Worm (Caenorhabditis elegans) whole organism, L4 larva: Measurements from ENCODE around the gene C49G7.7.
A peak's percentile ranks its signal among the peaks of the same experiment; 100 is the strongest.
"Not testable (repeated sequence)": the region's sequence is repeated elsewhere in the genome, so short reads cannot be mapped to it uniquely, and the experiment has no call there.

Experiments
- Y75B8A.6 ChIP-seq: fragments of 200-800 bp; sonication (Bioruptor generic); IDR thresholded peaks from 2 replicates; pipeline ENCODE4 v1.3.6; 2022; ENCODE audit warnings: missing genetic modification reagents, missing genetic modification characterization, missing compliant biosample characterization
- aha-1 ChIP-seq: fragments of 150-350 bp; peaks from one replicate; lab custom pipeline; 2014; ENCODE audit warnings: missing biosample characterization, missing genetic modification characterization
- ama-1 ChIP-seq: fragments of 150-350 bp; optimal IDR thresholded peaks from 2 replicates; lab custom pipeline; 2014; ENCODE audit warnings: inconsistent platforms, mixed read lengths
- ceh-20 ChIP-seq: fragments of 200-800 bp; sonication (Bioruptor generic); IDR thresholded peaks from 2 replicates; pipeline ENCODE4 v1.3.6; 2022; ENCODE audit warnings: missing genetic modification reagents, missing genetic modification characterization, missing compliant biosample characterization
- ceh-44 ChIP-seq: fragments of 200-800 bp; sonication (Bioruptor generic); IDR thresholded peaks from 2 replicates; pipeline ENCODE4 v1.3.6; 2022; ENCODE audit warnings: missing genetic modification reagents, missing genetic modification characterization, missing compliant biosample characterization
- ceh-82 ChIP-seq: sonication (generic microtip); optimal IDR thresholded peaks from 2 replicates; lab custom pipeline; 2017; ENCODE audit warnings: missing biosample characterization, missing genetic modification characterization
- ctbp-1 ChIP-seq: fragments of 200-800 bp; sonication (Bioruptor generic); IDR thresholded peaks from 2 replicates; pipeline ENCODE4 v1.3.6; 2022; ENCODE audit warnings: missing genetic modification reagents, missing genetic modification characterization, missing compliant biosample characterization
- daf-12 ChIP-seq: fragments of 150-350 bp; optimal IDR thresholded peaks from 2 replicates; lab custom pipeline; 2014; ENCODE audit warnings: missing biosample characterization, missing genetic modification reagents, missing genetic modification characterization
- daf-19 ChIP-seq: fragments of 200-800 bp; sonication (Bioruptor generic); conservative IDR thresholded peaks from 2 replicates; pipeline ENCODE4 v1.3.6; 2022; ENCODE audit warnings: missing genetic modification characterization, missing compliant biosample characterization
- dmd-6 ChIP-seq: fragments of 200-800 bp; sonication (Bioruptor generic); IDR thresholded peaks from 2 replicates; pipeline ENCODE4 v1.3.6; 2022; ENCODE audit warnings: missing genetic modification reagents, missing genetic modification characterization, missing compliant biosample characterization
- dmd-9 ChIP-seq: fragments of 200-800 bp; sonication (Bioruptor generic); IDR thresholded peaks from 2 replicates; pipeline ENCODE4 v1.3.6; 2022; ENCODE audit warnings: missing genetic modification reagents, missing genetic modification characterization, missing compliant biosample characterization
- dve-1 ChIP-seq: sonication (generic microtip); optimal IDR thresholded peaks from 2 replicates; lab custom pipeline; 2017; ENCODE audit warnings: antibody characterized with exemption, mild to moderate bottlenecking, missing genetic modification characterization, missing compliant biosample characterization; ENCODE audit not compliant: insufficient read depth
- hmg-1.1 ChIP-seq: fragments of 200-800 bp; sonication (Bioruptor generic); IDR thresholded peaks from 2 replicates; pipeline ENCODE4 v1.3.6; 2022; ENCODE audit warnings: missing genetic modification reagents, missing genetic modification characterization, missing compliant biosample characterization
- jun-1 ChIP-seq: fragments of 150-350 bp; optimal IDR thresholded peaks from 2 replicates; lab custom pipeline; 2014; ENCODE audit warnings: missing biosample characterization, missing genetic modification reagents, missing genetic modification characterization
- lin-1 ChIP-seq: fragments of 200-800 bp; sonication (Bioruptor generic); IDR thresholded peaks from 2 replicates; pipeline ENCODE4 v1.3.6; 2022; ENCODE audit warnings: missing genetic modification reagents, missing genetic modification characterization, missing compliant biosample characterization
- lin-29 ChIP-seq: fragments of 200-800 bp; sonication (Bioruptor generic); IDR thresholded peaks from 2 replicates; pipeline ENCODE4 v1.3.6; 2022; ENCODE audit warnings: missing genetic modification reagents, missing genetic modification characterization, missing compliant biosample characterization
- lin-38 ChIP-seq: fragments of 200-800 bp; sonication (Bioruptor generic); IDR thresholded peaks from 2 replicates; pipeline ENCODE4 v1.3.6; 2022; ENCODE audit warnings: missing genetic modification reagents, missing genetic modification characterization, missing compliant biosample characterization
- lsy-2 ChIP-seq, 2 experiments: fragments of 150-350 bp in 1 of 2; sonication (generic microtip) in 1 of 2; optimal IDR thresholded peaks; 2 replicates each; lab custom pipeline; 2014 to 2017; ENCODE audit warnings: missing biosample characterization in 2 of 2, missing genetic modification characterization in 2 of 2
- madf-9 ChIP-seq: fragments of 200-800 bp; sonication (Bioruptor generic); conservative IDR thresholded peaks from 2 replicates; pipeline ENCODE4 v1.3.6; 2022; ENCODE audit warnings: missing genetic modification reagents, missing genetic modification characterization, missing compliant biosample characterization
- mes-2 ChIP-seq: sonication (generic microtip); optimal IDR thresholded peaks from 2 replicates; lab custom pipeline; 2016; ENCODE audit warnings: missing genotype, mild to moderate bottlenecking, missing genetic modification characterization, missing compliant biosample characterization; ENCODE audit not compliant: poor library complexity, severe bottlenecking
- mxl-3 ChIP-seq: fragments of 200-800 bp; sonication (Bioruptor generic); optimal IDR thresholded peaks from 2 replicates; lab custom pipeline; 2018; ENCODE audit warnings: mild to moderate bottlenecking, missing genetic modification characterization, missing compliant biosample characterization
- nhr-42 ChIP-seq: fragments of 200-800 bp; sonication (Bioruptor generic); IDR thresholded peaks from 2 replicates; pipeline ENCODE4 v1.3.6; 2022; ENCODE audit warnings: missing genetic modification characterization, missing compliant biosample characterization
- pha-4 ChIP-seq, 2 experiments: fragments of 150-350 bp in 1 of 2; fragments of 200-800 bp in 1 of 2; sonication (Bioruptor generic) in 1 of 2; IDR thresholded peaks in 1 of 2; optimal IDR thresholded peaks in 1 of 2; 2 replicates each; pipeline versions ENCODE4 v1.3.6 to Lab custom; 2014 to 2022; ENCODE audit warnings: missing genetic modification characterization in 2 of 2, missing genetic modification reagents in 2 of 2, missing biosample characterization in 1 of 2, missing compliant biosample characterization in 1 of 2
- php-3 ChIP-seq: fragments of 200-800 bp; sonication (Bioruptor generic); IDR thresholded peaks from 2 replicates; pipeline ENCODE4 v1.3.6; 2022; ENCODE audit warnings: missing genetic modification reagents, missing genetic modification characterization, missing compliant biosample characterization
- rbr-2 ChIP-seq: sonication (generic microtip); optimal IDR thresholded peaks from 2 replicates; lab custom pipeline; 2016; ENCODE audit warnings: missing genotype, missing genetic modification characterization, missing compliant biosample characterization
- set-16 ChIP-seq: fragments of 200-800 bp; sonication (Bioruptor generic); IDR thresholded peaks from 2 replicates; pipeline ENCODE4 v1.3.6; 2022; ENCODE audit warnings: missing genetic modification reagents, missing genetic modification characterization, missing compliant biosample characterization
- snpc-1.2 ChIP-seq: fragments of 200-800 bp; sonication (Bioruptor generic); IDR thresholded peaks from 2 replicates; pipeline ENCODE4 v1.3.6; 2022; ENCODE audit warnings: missing genetic modification reagents, missing genetic modification characterization, missing compliant biosample characterization
- unc-62 ChIP-seq, 3 experiments: fragments of 150-350 bp in 1 of 3; sonication (generic microtip); optimal IDR thresholded peaks in 2 of 3; peaks in 1 of 3; 1 replicate in 1 of 3; 2 replicates in 2 of 3; lab custom pipeline; 2014 to 2017; ENCODE audit warnings: missing biosample characterization in 3 of 3, missing genetic modification characterization in 3 of 3, missing genetic modification reagents in 3 of 3, missing genotype in 1 of 3
- vab-7 ChIP-seq: fragments of 200-800 bp; sonication (Bioruptor generic); IDR thresholded peaks from 2 replicates; pipeline ENCODE4 v1.3.6; 2022; ENCODE audit warnings: missing genetic modification reagents, missing genetic modification characterization, missing compliant biosample characterization

Gene C49G7.7

DNA sequence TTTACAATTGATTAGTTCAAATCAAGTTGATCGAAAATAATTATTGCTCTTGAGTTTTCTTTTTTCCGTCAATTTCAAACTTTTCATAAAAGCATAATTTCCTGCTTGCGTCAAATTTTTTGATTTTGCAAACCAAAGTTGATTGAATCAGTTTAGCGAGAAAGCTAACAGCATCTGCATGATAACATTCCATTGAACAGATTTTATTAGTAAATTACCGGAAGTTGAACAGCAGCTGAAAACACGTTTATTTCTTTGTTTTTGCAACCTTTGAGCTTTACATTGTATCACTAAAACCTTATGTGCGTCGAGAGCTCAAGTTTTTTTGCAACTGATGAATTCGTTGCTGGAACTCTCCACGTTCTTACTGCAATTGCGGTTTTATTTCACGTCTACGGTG, 13.3 kb downstream of the C49G7.7 start, which contains the start of gene srh-169:
Gene srh-169 (plus strand): TSS at position 301 of the 400 bp plus-strand sequence.
- TF ChIP-seq unc-62 (GFP tag; optimal IDR thresholded peaks at IDR 0.05 in 1 of 2; lab: Kevin White, UChicago) (peak in 1 of 2 experiments; percentile 58), unc-62 (tag; optimal IDR thresholded peaks at IDR 0.05; lab: Kevin White, UChicago) (no peak), set-16 (no peak)

DNA sequence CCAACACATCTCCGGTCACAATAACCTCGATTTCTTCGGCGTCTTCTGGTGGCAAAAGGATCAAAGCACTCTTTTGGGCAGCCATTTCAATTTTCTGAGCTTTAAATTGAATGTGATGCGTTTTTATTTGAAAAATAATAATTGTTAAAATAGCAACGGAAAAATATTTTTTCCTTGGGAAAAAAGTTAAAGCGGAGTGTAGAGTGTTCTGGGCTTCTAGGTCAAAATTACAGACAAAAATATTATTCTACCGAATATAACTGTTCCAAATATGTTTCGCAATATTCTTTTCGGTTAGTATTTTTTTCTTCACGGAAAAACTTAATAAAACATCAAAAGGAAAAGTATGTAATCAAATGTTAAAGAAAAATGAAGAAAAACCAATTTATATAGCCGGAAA, 20.7 kb downstream of the C49G7.7 start, which contains the start of gene djr-1.2:
Gene djr-1.2 (minus strand): TSS at position 101 of the 400 bp plus-strand sequence.
- TF ChIP-seq mes-2 = no peak
- TF ChIP-seq mxl-3 (GFP tag; lab: Kevin White, UChicago) = no peak
- TF ChIP-seq ceh-82 (tag; lab: Kevin White, UChicago) = no peak
- TF ChIP-seq php-3 = no peak
- TF ChIP-seq Y75B8A.6 (GFP tag; lab: Robert Waterston, UW) = no peak
- no peak for TF ChIP-seq aha-1 (tag; lab: Kevin White, UChicago)
- no peak for TF ChIP-seq jun-1
- TF ChIP-seq ama-1 = no peak
- no peak for TF ChIP-seq daf-19
- TF ChIP-seq ctbp-1 (GFP tag; lab: Robert Waterston, UW) = no peak
- no peak for TF ChIP-seq lin-1 (GFP tag; lab: Robert Waterston, UW)
- TF ChIP-seq daf-12 (tag; lab: Kevin White, UChicago) = no peak
- TF ChIP-seq hmg-1.1 = no peak
- TF ChIP-seq dve-1 (tag; lab: Kevin White, UChicago) = no peak

DNA sequence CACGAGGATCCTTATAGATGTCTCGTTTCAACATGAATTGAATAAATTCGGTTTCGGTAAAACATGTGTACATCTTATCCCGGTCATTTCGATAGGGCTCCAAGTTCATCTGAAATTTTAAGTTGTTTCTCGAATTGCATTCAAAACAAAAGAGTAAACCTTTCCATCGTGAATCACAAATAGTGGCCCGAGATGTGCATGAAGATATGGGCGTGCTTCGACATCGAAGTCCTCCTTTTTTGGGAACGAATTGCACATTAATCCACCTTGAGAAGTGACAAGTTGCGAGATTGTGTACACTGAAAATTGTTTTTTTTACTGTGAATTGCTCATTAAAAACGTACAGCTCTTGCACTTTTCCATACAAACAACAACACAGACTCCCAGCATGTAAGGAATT, 21.9 kb downstream of the C49G7.7 start:
- peak in 1 of 2 experiments; percentile 93 for TF ChIP-seq unc-62 (GFP tag; optimal IDR thresholded peaks at IDR 0.05 in 1 of 2; lab: Kevin White, UChicago)
- no peak for TF ChIP-seq unc-62 (tag; optimal IDR thresholded peaks at IDR 0.05; lab: Kevin White, UChicago)
- no peak for TF ChIP-seq set-16

DNA sequence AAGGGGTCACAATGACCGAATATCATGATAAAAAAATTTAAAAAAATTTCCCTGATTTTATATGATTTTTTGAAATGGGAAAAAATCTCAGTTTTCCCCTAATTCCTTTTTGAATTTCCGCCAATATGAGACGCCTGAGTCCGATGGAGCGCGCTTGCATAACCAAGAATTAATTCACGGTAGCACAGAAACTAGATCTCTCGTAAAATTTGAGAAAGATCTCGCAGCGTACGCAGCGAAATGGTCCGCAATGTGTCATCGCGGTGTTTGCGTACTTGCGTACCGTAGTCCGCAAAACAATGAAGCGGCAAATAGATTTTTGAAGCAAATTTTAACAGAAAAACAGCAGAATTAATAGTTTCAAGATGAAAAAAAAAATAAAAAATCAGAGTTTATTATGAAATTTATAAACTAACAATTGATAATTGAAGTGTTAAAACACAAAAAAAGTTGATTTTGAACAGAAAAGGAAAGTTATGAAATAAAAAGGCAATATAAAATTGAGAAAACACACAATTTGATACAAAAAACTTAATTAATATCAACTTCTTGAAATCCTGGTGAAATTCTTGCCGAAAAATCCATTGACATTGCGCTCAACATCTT, 29.4 kb downstream of the C49G7.7 start:
- TF ChIP-seq nhr-42 (GFP tag; lab: Robert Waterston, UW) = peak; percentile 86
- peak; percentile 38; the same call in 1 of the 2 replicates for TF ChIP-seq snpc-1.2 (GFP tag; lab: Robert Waterston, UW)
- TF ChIP-seq rbr-2 (tag; lab: Kevin White, UChicago) = peak; percentile 40
- TF ChIP-seq lin-38 (GFP tag; lab: Robert Waterston, UW) = peak; percentile 98
- peak; percentile 87; the same call in 1 of the 2 replicates for TF ChIP-seq ctbp-1 (GFP tag; lab: Robert Waterston, UW)
- peak; percentile 39; the same call in 1 of the 2 replicates for TF ChIP-seq ceh-44 (GFP tag; lab: Robert Waterston, UW)
- TF ChIP-seq vab-7 (GFP tag; lab: Robert Waterston, UW) = peak; percentile 63
- peak in 1 of 2 experiments; percentile 0 for TF ChIP-seq lsy-2 (tag; optimal IDR thresholded peaks at IDR 0.05; lab: Kevin White, UChicago)
- TF ChIP-seq dmd-9 (GFP tag; lab: Robert Waterston, UW) = 0 out of 2 replicates have a peak, but pooled peaks have one; percentile 39
- peak; percentile 33; the same call in 1 of the 2 replicates for TF ChIP-seq madf-9
- TF ChIP-seq lin-29 (GFP tag; lab: Robert Waterston, UW) = peak; percentile 77; the same call in 1 of the 2 replicates
- TF ChIP-seq dmd-6 (GFP tag; lab: Robert Waterston, UW) = peak; percentile 70
- peak; percentile 81; the same call in 1 of the 2 replicates for TF ChIP-seq ceh-20 (GFP tag; lab: Robert Waterston, UW)
- TF ChIP-seq pha-4 (GFP tag; IDR thresholded peaks at IDR 0.05; lab: Robert Waterston, UW) = peak; percentile 61; the same call in 1 of the 2 replicates
- TF ChIP-seq pha-4 (tag; optimal IDR thresholded peaks at IDR 0.05; lab: Kevin White, UChicago) = not testable (repeated sequence)

DNA sequence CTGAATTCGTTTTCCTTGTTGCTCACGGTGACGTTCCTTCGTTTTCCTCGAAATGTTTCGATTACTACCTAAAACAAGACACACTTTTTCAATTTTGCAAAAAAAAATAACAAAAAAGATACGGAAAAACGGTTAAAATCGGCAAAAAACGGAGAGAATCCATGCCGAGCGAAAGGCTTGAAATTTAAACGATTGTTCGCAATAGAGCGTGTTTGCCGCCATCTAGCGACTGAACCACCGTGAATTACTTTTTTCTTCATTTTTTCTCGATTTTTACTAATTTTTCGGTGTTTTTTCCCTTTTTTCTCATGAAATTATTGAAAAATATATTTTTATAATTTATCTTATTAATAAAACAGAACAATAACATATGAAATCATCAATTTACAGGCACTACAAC, 31.9 kb downstream of the C49G7.7 start:
- peak; percentile 85 for TF ChIP-seq lin-38 (GFP tag; lab: Robert Waterston, UW)
- TF ChIP-seq, all 104 proteins: peak for 1; not testable (repeated sequence) for 103
